Fruit fly (Drosophila melanogaster): ENCODE results near the gene Ubc4.

The Ubc4 gene

dm6 chr3L:9696650-9697526 is 1.2 kb upstream of the Ubc4 start, which contains the start of gene Prps:
Gene Prps, minus strand, starts transcription at chr3L:9696700.
- TF ChIP-seq fd85E (GFP tag; optimal IDR thresholded peaks at IDR 0.05), result peak; percentile 81
- peak; percentile 83 for TF ChIP-seq CG31627 (GFP tag; optimal IDR thresholded peaks at IDR 0.05)
- peak; percentile 91 for TF ChIP-seq Eip75B (GFP tag; optimal IDR thresholded peaks at IDR 0.05)
- peak; percentile 83 for TF ChIP-seq acj6 (GFP tag; optimal IDR thresholded peaks at IDR 0.05)
- peak; percentile 84 to 86 for TF ChIP-seq ss (GFP tag; optimal IDR thresholded peaks at IDR 0.05)
- peak; percentile 91 for TF ChIP-seq vri (GFP tag; optimal IDR thresholded peaks at IDR 0.05)
- TF ChIP-seq dsx (GFP tag; optimal IDR thresholded peaks at IDR 0.05; ENCODE audit: poor library complexity, severe bottlenecking), result peak; percentile 79
- TF ChIP-seq Blimp-1 (GFP tag; optimal IDR thresholded peaks at IDR 0.05), result peak; percentile 69
- TF ChIP-seq svp (GFP tag), result peak; percentile 94
- TF ChIP-seq Hr39 (GFP tag; optimal IDR thresholded peaks at IDR 0.05), result peak; percentile 82
- peak; percentile 71 for TF ChIP-seq Gug (GFP tag; IDR thresholded peaks at IDR 0.05)
- peak; percentile 88 for TF ChIP-seq pdm3 (GFP tag; optimal IDR thresholded peaks at IDR 0.05)
- no peak for TF ChIP-seq CG10631 (GFP tag; optimal IDR thresholded peaks at IDR 0.05)
- TF ChIP-seq topi (GFP tag; optimal IDR thresholded peaks at IDR 0.05), result peak; percentile 91
- TF ChIP-seq Sox15 (GFP tag; optimal IDR thresholded peaks at IDR 0.05), result peak; percentile 61
- peak; percentile 87 for TF ChIP-seq net (GFP tag; optimal IDR thresholded peaks at IDR 0.05)
- TF ChIP-seq salr (GFP tag; optimal IDR thresholded peaks at IDR 0.05), result peak in 1 of 2 experiments; percentile 63
- peak; percentile 90 for TF ChIP-seq CG6792 (GFP tag; optimal IDR thresholded peaks at IDR 0.05)
- TF ChIP-seq OdsH (GFP tag; optimal IDR thresholded peaks at IDR 0.05), result peak; percentile 83
- TF ChIP-seq CG7368 (GFP tag; optimal IDR thresholded peaks at IDR 0.05), result peak; percentile 89
- TF ChIP-seq CG8319 (GFP tag; optimal IDR thresholded peaks at IDR 0.05), result peak; percentile 70
- TF ChIP-seq CG11902 (GFP tag; optimal IDR thresholded peaks at IDR 0.05), result peak; percentile 68
- peak; percentile 23 for TF ChIP-seq fkh (GFP tag; optimal IDR thresholded peaks at IDR 0.05)
- peak; percentile 85 for TF ChIP-seq Smox (GFP tag; optimal IDR thresholded peaks at IDR 0.05)
- TF ChIP-seq fd59A (GFP tag; optimal IDR thresholded peaks at IDR 0.05), result peak; percentile 54
- peak; percentile 90 for TF ChIP-seq cyc (GFP tag; optimal IDR thresholded peaks at IDR 0.05)
- peak; percentile 83 for TF ChIP-seq CG8632 (GFP tag; optimal IDR thresholded peaks at IDR 0.05)
- peak; percentile 77 for TF ChIP-seq CG6808 (GFP tag; optimal IDR thresholded peaks at IDR 0.05)
- TF ChIP-seq CG9139 (GFP tag; optimal IDR thresholded peaks at IDR 0.05), result peak; percentile 81
- peak; percentile 82 for TF ChIP-seq CG10669 (GFP tag; optimal IDR thresholded peaks at IDR 0.05)
- peak; percentile 86 for TF ChIP-seq lz (GFP tag; optimal IDR thresholded peaks at IDR 0.05)
- TF ChIP-seq Sox14 (GFP tag; optimal IDR thresholded peaks at IDR 0.05), result peak; percentile 82
- peak; percentile 84 for TF ChIP-seq Ets96B (tag; optimal IDR thresholded peaks at IDR 0.05)
- TF ChIP-seq CG11294 (GFP tag; IDR thresholded peaks at IDR 0.05), result peak; percentile 72
- peak; percentile 93 for TF ChIP-seq CG3919 (GFP tag; optimal IDR thresholded peaks at IDR 0.05)
- peak; percentile 72 for TF ChIP-seq CG1621 (tag; optimal IDR thresholded peaks at IDR 0.05)
- TF ChIP-seq CG11762 (GFP tag; optimal IDR thresholded peaks at IDR 0.05; ENCODE audit: insufficient read depth), result peak; percentile 79
- TF ChIP-seq CG6854 (GFP tag; optimal IDR thresholded peaks at IDR 0.05), result peak; percentile 92
- peak; percentile 78; the same call in 2 of the 3 replicates for TF ChIP-seq CG8119 (GFP tag; IDR thresholded peaks at IDR 0.05)
- TF ChIP-seq CG16779 (tag; optimal IDR thresholded peaks at IDR 0.05), result peak; percentile 83
- TF ChIP-seq esn (GFP tag; optimal IDR thresholded peaks at IDR 0.05), result peak; percentile 91
- TF ChIP-seq spab (GFP tag; optimal IDR thresholded peaks at IDR 0.05), result peak; percentile 67
- no peak for TF ChIP-seq CG6276 (GFP tag; optimal IDR thresholded peaks at IDR 0.05)
- peak; percentile 70 for TF ChIP-seq Lpt (GFP tag; optimal IDR thresholded peaks at IDR 0.05)
- TF ChIP-seq Eip93F (GFP tag; optimal IDR thresholded peaks at IDR 0.05), result peak; percentile 83
- peak; percentile 83 for TF ChIP-seq CG15336 (GFP tag; IDR thresholded peaks at IDR 0.05)
- TF ChIP-seq CG6163 (GFP tag; IDR thresholded peaks at IDR 0.05), result peak; percentile 90
- peak; percentile 78 for TF ChIP-seq achi (GFP tag; optimal IDR thresholded peaks at IDR 0.05)
- TF ChIP-seq CG32006 (GFP tag; optimal IDR thresholded peaks at IDR 0.05), result peak; percentile 70

Data from whole organism, prepupa.